Worm (Caenorhabditis elegans): Measurements from ENCODE around the gene nhr-46.

The nhr-46 gene

DNA sequence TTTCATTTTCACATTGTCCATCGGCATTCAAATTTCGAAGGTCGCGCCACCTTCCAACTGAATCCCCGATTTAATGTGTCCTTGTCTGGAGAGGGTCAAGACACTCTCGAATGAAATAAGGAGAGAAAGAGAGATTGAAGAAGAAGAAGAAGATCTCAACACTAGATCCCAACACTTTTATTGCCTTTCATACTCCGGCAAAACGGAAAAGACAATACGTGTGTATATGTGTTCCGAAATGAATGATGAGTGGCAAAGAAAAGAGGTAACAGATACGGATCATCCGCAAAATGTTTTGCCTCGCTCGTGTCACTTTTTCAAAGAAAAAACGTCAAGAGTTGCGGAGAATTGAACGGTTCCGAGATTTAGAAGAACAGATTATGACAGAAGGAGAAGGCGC lies 57.3 kb downstream of the nhr-46 start:
- TF ChIP-seq hmbx-1 (tag; optimal IDR thresholded peaks at IDR 0.05) (no peak), hnd-1 (tag; optimal IDR thresholded peaks at IDR 0.05) (no peak), B0310.2 (tag; optimal IDR thresholded peaks at IDR 0.05) (no peak), tbx-37 (GFP tag; conservative IDR thresholded peaks at IDR 0.05) (no peak), sea-1 (GFP tag; conservative IDR thresholded peaks at IDR 0.05) (no peak), flt-1 (GFP tag; IDR thresholded peaks at IDR 0.05) (no peak), tra-4 (tag; optimal IDR thresholded peaks at IDR 0.05) (no peak), ets-7 (tag; optimal IDR thresholded peaks at IDR 0.05) (no peak), ceh-36 (tag; optimal IDR thresholded peaks at IDR 0.05) (no peak), hmg-4 (GFP tag; optimal IDR thresholded peaks at IDR 0.05) (no peak), ama-1 (optimal IDR thresholded peaks at IDR 0.05) (no peak), pes-1 (GFP tag; IDR thresholded peaks at IDR 0.05) (no peak), scrt-1 (GFP tag; IDR thresholded peaks at IDR 0.05) (no peak), ceh-13 (GFP tag; optimal IDR thresholded peaks at IDR 0.05) (no peak), tbx-11 (GFP tag; IDR thresholded peaks at IDR 0.05) (no peak), F13C5.2 (tag; optimal IDR thresholded peaks at IDR 0.05) (no peak), aly-1 (tag; optimal IDR thresholded peaks at IDR 0.05) (no peak)
